Fruit fly (Drosophila melanogaster) whole organism, embryonic: ENCODE data around the gene Lamtor4.

ENCODE experiments used
- CG10274 ChIP-seq: fragments of 200-800 bp; sonication (Bioruptor generic); optimal IDR thresholded peaks from 3 replicates; lab custom pipeline; 2017; ENCODE audit warnings: missing biosample characterization, mild to moderate bottlenecking, missing genetic modification characterization
- CG10959 ChIP-seq: fragments of 200-800 bp; sonication (Bioruptor generic); IDR thresholded peaks from 2 replicates; pipeline ENCODE4 v1.3.6; 2022; ENCODE audit warnings: missing biosample characterization, missing genetic modification characterization
- CG11456 ChIP-seq: fragments of 200-800 bp; sonication (Bioruptor generic); IDR thresholded peaks from 3 replicates; pipeline ENCODE4 v1.3.6; 2022; ENCODE audit warnings: missing biosample characterization, missing genetic modification characterization
- CG12659 ChIP-seq: fragments of 200-800 bp; sonication (Bioruptor generic); optimal IDR thresholded peaks from 3 replicates; lab custom pipeline; 2017; ENCODE audit warnings: mild to moderate bottlenecking, missing biosample characterization, missing genetic modification reagents, missing genetic modification characterization
- CG15269 ChIP-seq: fragments of 200-800 bp; sonication (Bioruptor generic); optimal IDR thresholded peaks from 2 replicates; lab custom pipeline; 2018; ENCODE audit warnings: missing biosample characterization, mild to moderate bottlenecking, missing genetic modification characterization, moderate library complexity
- CG15696 ChIP-seq: fragments of 200-800 bp; sonication (Bioruptor generic); optimal IDR thresholded peaks from 2 replicates; lab custom pipeline; 2019; ENCODE audit warnings: missing biosample characterization, mild to moderate bottlenecking, missing genetic modification characterization, moderate library complexity
- CG16779 ChIP-seq: fragments of 200-800 bp; sonication (Bioruptor generic); IDR thresholded peaks from 2 replicates; pipeline ENCODE4 v1.3.6; 2022; ENCODE audit warnings: missing biosample characterization, missing genetic modification characterization
- CG17359 ChIP-seq: fragments of 200-800 bp; sonication (Bioruptor generic); optimal IDR thresholded peaks from 3 replicates; lab custom pipeline; 2018; ENCODE audit warnings: missing biosample characterization, mild to moderate bottlenecking, missing genetic modification characterization, moderate library complexity
- CG17612 ChIP-seq: fragments of 200-800 bp; sonication (Bioruptor generic); IDR thresholded peaks from 2 replicates; pipeline ENCODE4 v1.3.6; 2022; ENCODE audit warnings: missing biosample characterization, missing genetic modification characterization
- CG18476 ChIP-seq: fragments of 200-800 bp; sonication (Bioruptor generic); optimal IDR thresholded peaks from 2 replicates; lab custom pipeline; 2016; ENCODE audit warnings: missing biosample characterization, mild to moderate bottlenecking, missing genetic modification characterization
- CG2116 ChIP-seq: fragments of 200-800 bp; sonication (Bioruptor generic); optimal IDR thresholded peaks from 3 replicates; lab custom pipeline; 2018; ENCODE audit warnings: missing biosample characterization, mild to moderate bottlenecking, missing genetic modification characterization
- CG3995 ChIP-seq: fragments of 200-800 bp; sonication (Bioruptor generic); optimal IDR thresholded peaks from 3 replicates; lab custom pipeline; 2016; ENCODE audit warnings: missing biosample characterization, missing genetic modification characterization
- CG4282 ChIP-seq: fragments of 200-800 bp; sonication (Bioruptor generic); optimal IDR thresholded peaks from 2 replicates; lab custom pipeline; 2016; ENCODE audit warnings: missing biosample characterization, missing genetic modification characterization
- CG6765 ChIP-seq: fragments of 200-800 bp; sonication (Bioruptor generic); optimal IDR thresholded peaks from 3 replicates; lab custom pipeline; 2017; ENCODE audit warnings: missing biosample characterization, mild to moderate bottlenecking, missing genetic modification characterization
- CG7745 ChIP-seq: fragments of 200-800 bp; sonication (Bioruptor generic); optimal IDR thresholded peaks from 2 replicates; lab custom pipeline; 2018; ENCODE audit warnings: missing biosample characterization, mild to moderate bottlenecking, missing genetic modification characterization, moderate library complexity
- CG8359 ChIP-seq: fragments of 200-800 bp; sonication (Bioruptor generic); optimal IDR thresholded peaks from 2 replicates; lab custom pipeline; 2017; ENCODE audit warnings: missing biosample characterization, mild to moderate bottlenecking, missing genetic modification characterization, borderline replicate concordance
- CG8924 ChIP-seq: fragments of 200-800 bp; optimal IDR thresholded peaks from 3 replicates; lab custom pipeline; 2019; ENCODE audit warnings: missing biosample characterization, mild to moderate bottlenecking, missing genetic modification characterization, moderate library complexity
- CG9727 ChIP-seq: fragments of 200-800 bp; sonication (Bioruptor generic); optimal IDR thresholded peaks from 3 replicates; lab custom pipeline; 2017; ENCODE audit warnings: missing biosample characterization, mild to moderate bottlenecking, missing genetic modification characterization
- CG9817 ChIP-seq: fragments of 200-800 bp; sonication (Bioruptor generic); optimal IDR thresholded peaks from 2 replicates; lab custom pipeline; 2018; ENCODE audit warnings: missing biosample characterization, mild to moderate bottlenecking, missing genetic modification characterization, moderate library complexity
- Chrac-16 ChIP-seq: fragments of 200-800 bp; sonication (Bioruptor generic); optimal IDR thresholded peaks from 3 replicates; lab custom pipeline; 2016; ENCODE audit warnings: missing biosample characterization, missing genetic modification characterization
- CoRest ChIP-seq: fragments of 200-800 bp; sonication (Bioruptor generic); optimal IDR thresholded peaks from 3 replicates; lab custom pipeline; 2018; ENCODE audit warnings: missing biosample characterization, mild to moderate bottlenecking, missing genetic modification characterization, moderate library complexity
- D ChIP-seq, 2 experiments: fragments of 200-800 bp in 1 of 2; fragments of >200 bp in 1 of 2; sonication (Bioruptor generic) in 1 of 2; optimal IDR thresholded peaks; 2 replicates in 1 of 2; 3 replicates in 1 of 2; lab custom pipeline; 2017; ENCODE audit warnings: mild to moderate bottlenecking in 1 of 2, missing biosample characterization in 1 of 2, missing genetic modification characterization in 1 of 2, missing genetic modification reagents in 1 of 2
- Dek ChIP-seq: fragments of 200-800 bp; sonication (Bioruptor generic); optimal IDR thresholded peaks from 3 replicates; lab custom pipeline; 2019; ENCODE audit warnings: missing biosample characterization, mild to moderate bottlenecking, missing genetic modification characterization, moderate library complexity
- E2f1 ChIP-seq: fragments of 200-800 bp; sonication (Bioruptor generic); IDR thresholded peaks from 2 replicates; pipeline ENCODE4 v1.3.6; 2022; ENCODE audit warnings: missing biosample characterization, missing genetic modification characterization
- Gsc ChIP-seq: fragments of 200-800 bp; sonication (Bioruptor generic); IDR thresholded peaks from 2 replicates; pipeline ENCODE4 v1.3.6; 2022; ENCODE audit warnings: missing biosample characterization, missing genetic modification characterization
- Lpt ChIP-seq: fragments of >200 bp; optimal IDR thresholded peaks from 2 replicates; lab custom pipeline; 2018; ENCODE audit warnings: missing biosample characterization, missing genetic modification characterization
- Max ChIP-seq: fragments of 200-800 bp; sonication (Bioruptor generic); optimal IDR thresholded peaks from 2 replicates; lab custom pipeline; 2016; ENCODE audit warnings: missing biosample characterization, mild to moderate bottlenecking, missing genetic modification characterization
- NFAT ChIP-seq: fragments of 200-800 bp; sonication (Bioruptor generic); IDR thresholded peaks from 2 replicates; pipeline ENCODE4 v1.3.6; 2022; ENCODE audit warnings: missing biosample characterization, missing genetic modification characterization
- Nf-YA ChIP-seq: fragments of 200-800 bp; sonication (Bioruptor generic); IDR thresholded peaks from 2 replicates; pipeline ENCODE4 v1.3.6; 2022; ENCODE audit warnings: missing biosample characterization, missing genetic modification characterization
- Side ChIP-seq: fragments of 200-800 bp; sonication (Bioruptor generic); optimal IDR thresholded peaks from 2 replicates; lab custom pipeline; 2016; ENCODE audit warnings: missing biosample characterization, missing genetic modification characterization
- Taf1 ChIP-seq: fragments of 200-800 bp; sonication (Bioruptor generic); IDR thresholded peaks from 2 replicates; pipeline ENCODE4 v1.3.6; 2022; ENCODE audit warnings: missing biosample characterization, missing genetic modification characterization
- ato ChIP-seq: fragments of 200-800 bp; sonication (Bioruptor generic); IDR thresholded peaks from 2 replicates; pipeline ENCODE4 v1.3.6; 2022; ENCODE audit warnings: missing biosample characterization, missing genetic modification characterization; ENCODE audit not compliant: partially characterized antibody
- cad ChIP-seq: fragments of >200 bp; optimal IDR thresholded peaks from 2 replicates; lab custom pipeline; 2017; ENCODE audit warnings: missing biosample characterization, missing genetic modification characterization
- chinmo ChIP-seq: fragments of 200-800 bp; sonication (Bioruptor generic); IDR thresholded peaks from 4 replicates; pipeline ENCODE4 v1.3.6; 2022; ENCODE audit warnings: missing biosample characterization, missing genetic modification characterization; ENCODE audit not compliant: partially characterized antibody
- chn ChIP-seq: fragments of 200-800 bp; sonication (Bioruptor generic); optimal IDR thresholded peaks from 2 replicates; lab custom pipeline; 2016; ENCODE audit warnings: missing biosample characterization, missing genetic modification characterization
- cwo ChIP-seq: fragments of 200-800 bp; sonication (Bioruptor generic); optimal IDR thresholded peaks from 3 replicates; lab custom pipeline; 2017; ENCODE audit warnings: missing biosample characterization, missing genetic modification characterization, mild to moderate bottlenecking, moderate library complexity, missing genetic modification reagents
- gcm2 ChIP-seq: fragments of 200-800 bp; sonication (Bioruptor generic); optimal IDR thresholded peaks from 2 replicates; lab custom pipeline; 2016; ENCODE audit warnings: missing biosample characterization, missing genetic modification characterization
- gro ChIP-seq: fragments of 200-800 bp; sonication (Bioruptor generic); optimal IDR thresholded peaks from 2 replicates; lab custom pipeline; 2016; ENCODE audit warnings: missing biosample characterization, missing genetic modification characterization
- gsb ChIP-seq: fragments of 200-800 bp; sonication (Bioruptor generic); IDR thresholded peaks from 2 replicates; pipeline ENCODE4 v1.3.6; 2022; ENCODE audit warnings: missing biosample characterization, missing genetic modification characterization
- kni ChIP-seq: fragments of 200-800 bp; sonication (Bioruptor generic); optimal IDR thresholded peaks from 3 replicates; lab custom pipeline; 2017; ENCODE audit warnings: mild to moderate bottlenecking, missing biosample characterization, missing genetic modification reagents, missing genetic modification characterization
- pzg ChIP-seq: fragments of 200-800 bp; sonication (Bioruptor generic); optimal IDR thresholded peaks from 3 replicates; lab custom pipeline; 2018; ENCODE audit warnings: missing biosample characterization, mild to moderate bottlenecking, missing genetic modification characterization, moderate library complexity
- sc ChIP-seq, 3 experiments: fragments of >200 bp in 2 of 3; fragments of 200-800 bp in 1 of 3; sonication (Bioruptor generic) in 1 of 3; optimal IDR thresholded peaks; 2 replicates in 2 of 3; 3 replicates in 1 of 3; lab custom pipeline; 2017; ENCODE audit warnings: mild to moderate bottlenecking in 1 of 3, missing biosample characterization in 1 of 3, missing genetic modification characterization in 1 of 3, missing genetic modification reagents in 1 of 3
- sd ChIP-seq: fragments of 200-800 bp; sonication (Bioruptor generic); optimal IDR thresholded peaks from 3 replicates; lab custom pipeline; 2018; ENCODE audit warnings: missing biosample characterization, mild to moderate bottlenecking, missing genetic modification characterization, moderate library complexity
- sr ChIP-seq: fragments of 200-800 bp; sonication (Bioruptor generic); IDR thresholded peaks from 3 replicates; pipeline ENCODE4 v1.3.6; 2022; ENCODE audit warnings: missing biosample characterization, missing genetic modification characterization
- stc ChIP-seq: fragments of 200-800 bp; sonication (Bioruptor generic); IDR thresholded peaks from 2 replicates; pipeline ENCODE4 v1.3.6; 2022; ENCODE audit warnings: missing biosample characterization, missing genetic modification characterization
- unc-4 ChIP-seq: fragments of 200-800 bp; sonication (Bioruptor generic); IDR thresholded peaks from 2 replicates; pipeline ENCODE4 v1.3.6; 2022; ENCODE audit warnings: missing biosample characterization, missing genetic modification characterization; ENCODE audit not compliant: partially characterized antibody
- vvl ChIP-seq: fragments of 200-800 bp; sonication (Bioruptor generic); IDR thresholded peaks from 2 replicates; pipeline ENCODE4 v1.3.6; 2022; ENCODE audit warnings: missing biosample characterization, missing genetic modification characterization
- zfh2 ChIP-seq: fragments of 200-800 bp; sonication (Bioruptor generic); optimal IDR thresholded peaks from 2 replicates; lab custom pipeline; 2016; ENCODE audit warnings: missing biosample characterization, missing genetic modification characterization

Gene Lamtor4

dm6 chr3L:3928205-3928942 lies 31.7 kb downstream of the Lamtor4 start (continued):
- TF ChIP-seq CG9727 (GFP tag; lab: Kevin White, UChicago) (peak; percentile 88), Lpt (GFP tag; lab: Kevin White, UChicago) (no peak), CG17359 (peak; percentile 84), CG12659 (GFP tag; lab: Kevin White, UChicago) (peak; percentile 94), Max (peak; percentile 78), cwo (GFP tag; lab: Kevin White, UChicago) (peak; percentile 89), Taf1 (GFP tag; lab: Robert Waterston, UW) (peak; percentile 91), ato (no peak), CG7745 (tag; lab: Kevin White, UChicago) (no peak), CG2116 (GFP tag; lab: Kevin White, UChicago) (peak; percentile 45), vvl (peak; percentile 91), stc (GFP tag; lab: Robert Waterston, UW) (peak; percentile 83), D (optimal IDR thresholded peaks at IDR 0.05; lab: Kevin White, UChicago) (no peak), D (GFP tag; optimal IDR thresholded peaks at IDR 0.05; lab: Kevin White, UChicago) (peak; percentile 40), CG9817 (peak; percentile 90), CG6765 (GFP tag; lab: Kevin White, UChicago) (peak; percentile 81), sd (peak; percentile 53), Gsc (GFP tag; lab: Robert Waterston, UW) (peak; percentile 47; the same call in 1 of the 2 replicates), Side (GFP tag; lab: Kevin White, UChicago) (peak; percentile 84), zfh2 (GFP tag; lab: Kevin White, UChicago) (peak; percentile 93), unc-4 (GFP tag; lab: Robert Waterston, UW) (no peak), CoRest (tag; lab: Kevin White, UChicago) (peak; percentile 90), CG3995 (GFP tag; lab: Kevin White, UChicago) (peak; percentile 67), CG4282 (GFP tag; lab: Kevin White, UChicago) (peak; percentile 72), gcm2 (peak; percentile 57), CG17612 (GFP tag; lab: Robert Waterston, UW) (peak; percentile 71; the same call in 1 of the 2 replicates), CG15269 (tag; lab: Kevin White, UChicago) (peak; percentile 93), kni (no peak), CG11456 (GFP tag; lab: Robert Waterston, UW) (peak; percentile 90), CG10274 (GFP tag; lab: Kevin White, UChicago) (peak; percentile 65), CG16779 (GFP tag; lab: Robert Waterston, UW) (peak; percentile 80), gro (peak; percentile 93), CG8924 (tag; lab: Kevin White, UChicago) (peak; percentile 88), chn (peak; percentile 84), Nf-YA (GFP tag; lab: Robert Waterston, UW) (peak; percentile 80), sr (0 out of 3 replicates have a peak, but pooled peaks have one; percentile 31), CG8359 (GFP tag; lab: Kevin White, UChicago) (no peak), cad (GFP tag; lab: Kevin White, UChicago) (no peak), pzg (GFP tag; lab: Kevin White, UChicago) (peak; percentile 16), CG10959 (peak; percentile 47; the same call in 1 of the 2 replicates), gsb (GFP tag; lab: Robert Waterston, UW) (peak; percentile 81), E2f1 (GFP tag; lab: Robert Waterston, UW) (peak; percentile 75), CG18476 (GFP tag; lab: Kevin White, UChicago) (peak; percentile 78), NFAT (GFP tag; lab: Robert Waterston, UW) (peak; percentile 83), sc (optimal IDR thresholded peaks at IDR 0.05; lab: Kevin White, UChicago) (no peak), sc (GFP tag; optimal IDR thresholded peaks at IDR 0.05; lab: Kevin White, UChicago) (peak; percentile 26), chinmo (GFP tag; lab: Robert Waterston, UW) (no peak), CG15696 (peak; percentile 50), Chrac-16 (GFP tag; lab: Kevin White, UChicago) (peak; percentile 79), Dek (tag; lab: Kevin White, UChicago) (peak; percentile 91)
